Fruit fly (Drosophila melanogaster) whole organism, embryonic: ENCODE measurements around the gene CG4896.
A peak's percentile ranks its signal among the peaks of the same experiment; 100 is the strongest.

Experiments used
- Ada2b ChIP-seq: fragments of 200-800 bp; sonication (Bioruptor generic); IDR thresholded peaks from 2 replicates; pipeline ENCODE4 v1.3.6; 2022; ENCODE audit warnings: missing biosample characterization, missing genetic modification characterization
- Adf1 ChIP-seq: fragments of 200-800 bp; sonication (Bioruptor generic); IDR thresholded peaks from 2 replicates; pipeline ENCODE4 v1.3.6; 2022; ENCODE audit warnings: missing biosample characterization, missing genetic modification characterization
- Bdp1 ChIP-seq: fragments of 200-800 bp; sonication (Bioruptor generic); optimal IDR thresholded peaks from 3 replicates; lab custom pipeline; 2016; ENCODE audit warnings: missing biosample characterization, missing genetic modification characterization
- CG15696 ChIP-seq: fragments of 200-800 bp; sonication (Bioruptor generic); optimal IDR thresholded peaks from 2 replicates; lab custom pipeline; 2019; ENCODE audit warnings: missing biosample characterization, mild to moderate bottlenecking, missing genetic modification characterization, moderate library complexity
- CG17361 ChIP-seq: fragments of 200-800 bp; sonication (Bioruptor generic); IDR thresholded peaks from 3 replicates; pipeline ENCODE4 v1.3.6; 2022; ENCODE audit warnings: missing biosample characterization, missing genetic modification characterization
- CG33557 ChIP-seq: fragments of 200-800 bp; sonication (Bioruptor generic); optimal IDR thresholded peaks from 2 replicates; lab custom pipeline; 2019; ENCODE audit warnings: missing biosample characterization, mild to moderate bottlenecking, missing genetic modification characterization, moderate library complexity
- CG4820 ChIP-seq: fragments of 200-800 bp; sonication (Bioruptor generic); optimal IDR thresholded peaks from 3 replicates; lab custom pipeline; 2016; ENCODE audit warnings: missing biosample characterization, missing genetic modification characterization
- CG5953 ChIP-seq: fragments of 200-800 bp; sonication (Bioruptor generic); IDR thresholded peaks from 2 replicates; pipeline ENCODE4 v1.3.6; 2022; ENCODE audit warnings: missing biosample characterization, missing genetic modification characterization
- CG7786 ChIP-seq: fragments of 200-800 bp; sonication (Bioruptor generic); optimal IDR thresholded peaks from 2 replicates; lab custom pipeline; 2016; ENCODE audit warnings: missing biosample characterization, missing genetic modification characterization
- CG8359 ChIP-seq: fragments of 200-800 bp; sonication (Bioruptor generic); optimal IDR thresholded peaks from 2 replicates; lab custom pipeline; 2017; ENCODE audit warnings: missing biosample characterization, mild to moderate bottlenecking, missing genetic modification characterization, borderline replicate concordance
- CG9609 ChIP-seq: fragments of 200-800 bp; sonication (Bioruptor generic); optimal IDR thresholded peaks from 3 replicates; lab custom pipeline; 2016; ENCODE audit warnings: missing biosample characterization, missing genetic modification characterization
- CG9797 ChIP-seq: fragments of 200-800 bp; sonication (Bioruptor generic); optimal IDR thresholded peaks from 3 replicates; lab custom pipeline; 2018; ENCODE audit warnings: missing biosample characterization, mild to moderate bottlenecking, missing genetic modification characterization
- D19A ChIP-seq: fragments of 200-800 bp; optimal IDR thresholded peaks from 3 replicates; lab custom pipeline; 2019; ENCODE audit warnings: missing biosample characterization, mild to moderate bottlenecking, missing genetic modification characterization, moderate library complexity
- Doc3 ChIP-seq: fragments of 200-800 bp; sonication (Bioruptor generic); IDR thresholded peaks from 3 replicates; pipeline ENCODE4 v1.3.6; 2022; ENCODE audit warnings: missing biosample characterization, missing genetic modification characterization; ENCODE audit not compliant: partially characterized antibody
- HLH54F ChIP-seq: fragments of 200-800 bp; sonication (Bioruptor generic); optimal IDR thresholded peaks from 3 replicates; lab custom pipeline; 2016; ENCODE audit warnings: missing biosample characterization, missing genetic modification characterization
- HmgZ ChIP-seq: fragments of 200-800 bp; sonication (Bioruptor generic); optimal IDR thresholded peaks from 2 replicates; lab custom pipeline; 2018; ENCODE audit warnings: missing biosample characterization, mild to moderate bottlenecking, missing genetic modification characterization
- Hmr ChIP-seq: fragments of 200-800 bp; sonication (Bioruptor generic); optimal IDR thresholded peaks from 3 replicates; lab custom pipeline; 2017; ENCODE audit warnings: mild to moderate bottlenecking, missing biosample characterization, missing genetic modification reagents, missing genetic modification characterization
- Hsf ChIP-seq: fragments of 200-800 bp; sonication (Bioruptor generic); optimal IDR thresholded peaks from 3 replicates; lab custom pipeline; 2016; ENCODE audit warnings: missing biosample characterization, missing genetic modification characterization
- Med ChIP-seq: fragments of 200-800 bp; sonication (Bioruptor generic); peaks from one replicate; lab custom pipeline; 2016; ENCODE audit warnings: missing biosample characterization, missing genetic modification characterization, mild to moderate bottlenecking, inconsistent platforms, moderate library complexity
- NFAT ChIP-seq: fragments of 200-800 bp; sonication (Bioruptor generic); IDR thresholded peaks from 2 replicates; pipeline ENCODE4 v1.3.6; 2022; ENCODE audit warnings: missing biosample characterization, missing genetic modification characterization
- Nf-YA ChIP-seq: fragments of 200-800 bp; sonication (Bioruptor generic); IDR thresholded peaks from 2 replicates; pipeline ENCODE4 v1.3.6; 2022; ENCODE audit warnings: missing biosample characterization, missing genetic modification characterization
- Nf-YB ChIP-seq: fragments of 200-800 bp; sonication (Bioruptor generic); optimal IDR thresholded peaks from 3 replicates; lab custom pipeline; 2019; ENCODE audit warnings: missing biosample characterization, mild to moderate bottlenecking, missing genetic modification characterization, moderate library complexity
- Optix ChIP-seq: fragments of 200-800 bp; sonication (Bioruptor generic); IDR thresholded peaks from 3 replicates; pipeline ENCODE4 v1.3.6; 2022; ENCODE audit warnings: missing biosample characterization, missing genetic modification characterization
- Pdp1 ChIP-seq, 2 experiments: fragments of 200-800 bp; sonication (Bioruptor generic); optimal IDR thresholded peaks; 3 replicates each; lab custom pipeline; 2016; ENCODE audit warnings: missing biosample characterization in 2 of 2, missing genetic modification characterization in 2 of 2, mild to moderate bottlenecking in 1 of 2, moderate library complexity in 1 of 2
- Sox100B ChIP-seq: fragments of 200-800 bp; sonication (Bioruptor generic); optimal IDR thresholded peaks from 3 replicates; lab custom pipeline; 2018; ENCODE audit warnings: missing biosample characterization, mild to moderate bottlenecking, missing genetic modification characterization
- Spps ChIP-seq: fragments of 200-800 bp; sonication (Bioruptor generic); optimal IDR thresholded peaks from 2 replicates; lab custom pipeline; 2018; ENCODE audit warnings: missing biosample characterization, mild to moderate bottlenecking, missing genetic modification characterization
- Vsx1 ChIP-seq: fragments of 200-800 bp; sonication (Bioruptor generic); optimal IDR thresholded peaks from 2 replicates; lab custom pipeline; 2017; ENCODE audit warnings: missing biosample characterization, mild to moderate bottlenecking, missing genetic modification characterization, missing genetic modification reagents
- ac ChIP-seq: fragments of 200-800 bp; sonication (Bioruptor generic); optimal IDR thresholded peaks from 3 replicates; lab custom pipeline; 2017; ENCODE audit warnings: missing biosample characterization, mild to moderate bottlenecking, missing genetic modification characterization
- bowl ChIP-seq: fragments of 200-800 bp; sonication (Bioruptor generic); IDR thresholded peaks from 2 replicates; pipeline ENCODE4 v1.3.6; 2022; ENCODE audit warnings: missing biosample characterization, missing genetic modification characterization
- dan ChIP-seq: fragments of 200-800 bp; sonication (Bioruptor generic); IDR thresholded peaks from 2 replicates; pipeline ENCODE4 v1.3.6; 2022; ENCODE audit warnings: missing biosample characterization, missing genetic modification characterization
- disco-r ChIP-seq: fragments of 200-800 bp; sonication (Bioruptor generic); optimal IDR thresholded peaks from 2 replicates; lab custom pipeline; 2016; ENCODE audit warnings: missing biosample characterization, missing genetic modification characterization
- fru ChIP-seq: fragments of >200 bp; optimal IDR thresholded peaks from 2 replicates; lab custom pipeline; 2017
- grau ChIP-seq: fragments of 200-800 bp; optimal IDR thresholded peaks from 3 replicates; lab custom pipeline; 2019; ENCODE audit warnings: missing biosample characterization, mild to moderate bottlenecking, missing genetic modification characterization, moderate library complexity
- hkb ChIP-seq, 2 experiments: fragments of 200-800 bp in 1 of 2; fragments of >200 bp in 1 of 2; sonication (Bioruptor generic) in 1 of 2; IDR thresholded peaks in 1 of 2; optimal IDR thresholded peaks in 1 of 2; 2 replicates each; pipeline versions ENCODE4 v1.3.6 to Lab custom; 2017 to 2022; ENCODE audit warnings: missing biosample characterization in 1 of 2, missing genetic modification characterization in 1 of 2
- hth ChIP-seq: fragments of >200 bp; optimal IDR thresholded peaks from 2 replicates; lab custom pipeline; 2017; ENCODE audit warnings: inconsistent platforms
- lbe ChIP-seq: fragments of 200-800 bp; sonication (Bioruptor generic); optimal IDR thresholded peaks from 2 replicates; lab custom pipeline; 2016; ENCODE audit warnings: missing biosample characterization, mild to moderate bottlenecking, missing genetic modification characterization
- lov ChIP-seq, 2 experiments: fragments of 200-800 bp in 1 of 2; fragments of >200 bp in 1 of 2; sonication (Bioruptor generic) in 1 of 2; IDR thresholded peaks in 1 of 2; optimal IDR thresholded peaks in 1 of 2; 2 replicates in 1 of 2; 3 replicates in 1 of 2; pipeline versions ENCODE4 v1.3.6 to Lab custom; 2017 to 2022; ENCODE audit warnings: missing biosample characterization in 1 of 2, missing genetic modification characterization in 1 of 2
- nerfin-2 ChIP-seq: fragments of 200-800 bp; sonication (Bioruptor generic); IDR thresholded peaks from 2 replicates; pipeline ENCODE4 v1.3.6; 2022; ENCODE audit warnings: missing biosample characterization, missing genetic modification characterization; ENCODE audit not compliant: partially characterized antibody
- pnt ChIP-seq: fragments of 200-800 bp; sonication (Bioruptor generic); optimal IDR thresholded peaks from 3 replicates; lab custom pipeline; 2016; ENCODE audit warnings: missing biosample characterization, missing genetic modification characterization
- pros ChIP-seq: fragments of 200-800 bp; sonication (Bioruptor generic); optimal IDR thresholded peaks from 3 replicates; lab custom pipeline; 2019; ENCODE audit warnings: missing biosample characterization, mild to moderate bottlenecking, missing genetic modification characterization, moderate library complexity
- psq ChIP-seq: fragments of 200-800 bp; sonication (Bioruptor generic); optimal IDR thresholded peaks from 2 replicates; lab custom pipeline; 2017; ENCODE audit warnings: missing biosample characterization, missing genetic modification characterization
- salm ChIP-seq: fragments of 200-800 bp; sonication (Bioruptor generic); optimal IDR thresholded peaks from 2 replicates; lab custom pipeline; 2018; ENCODE audit warnings: missing biosample characterization, mild to moderate bottlenecking, missing genetic modification characterization
- seq ChIP-seq: fragments of 200-800 bp; sonication (Bioruptor generic); IDR thresholded peaks from 2 replicates; pipeline ENCODE4 v1.3.6; 2022; ENCODE audit warnings: missing biosample characterization, missing genetic modification characterization
- shn ChIP-seq: fragments of 200-800 bp; sonication (Bioruptor generic); optimal IDR thresholded peaks from 3 replicates; lab custom pipeline; 2016; ENCODE audit warnings: missing biosample characterization, missing genetic modification characterization
- sr ChIP-seq: fragments of 200-800 bp; sonication (Bioruptor generic); IDR thresholded peaks from 3 replicates; pipeline ENCODE4 v1.3.6; 2022; ENCODE audit warnings: missing biosample characterization, missing genetic modification characterization
- tap ChIP-seq: fragments of 200-800 bp; optimal IDR thresholded peaks from 3 replicates; lab custom pipeline; 2019; ENCODE audit warnings: missing biosample characterization, mild to moderate bottlenecking, missing genetic modification characterization, moderate library complexity
- twi ChIP-seq: fragments of 200-800 bp; optimal IDR thresholded peaks from 2 replicates; lab custom pipeline; 2019; ENCODE audit warnings: missing biosample characterization, mild to moderate bottlenecking, missing genetic modification characterization, moderate library complexity
- zen ChIP-seq: fragments of 200-800 bp; sonication (Bioruptor generic); optimal IDR thresholded peaks from 3 replicates; lab custom pipeline; 2018; ENCODE audit warnings: missing biosample characterization, mild to moderate bottlenecking, missing genetic modification characterization, moderate library complexity

Gene CG4896

DNA sequence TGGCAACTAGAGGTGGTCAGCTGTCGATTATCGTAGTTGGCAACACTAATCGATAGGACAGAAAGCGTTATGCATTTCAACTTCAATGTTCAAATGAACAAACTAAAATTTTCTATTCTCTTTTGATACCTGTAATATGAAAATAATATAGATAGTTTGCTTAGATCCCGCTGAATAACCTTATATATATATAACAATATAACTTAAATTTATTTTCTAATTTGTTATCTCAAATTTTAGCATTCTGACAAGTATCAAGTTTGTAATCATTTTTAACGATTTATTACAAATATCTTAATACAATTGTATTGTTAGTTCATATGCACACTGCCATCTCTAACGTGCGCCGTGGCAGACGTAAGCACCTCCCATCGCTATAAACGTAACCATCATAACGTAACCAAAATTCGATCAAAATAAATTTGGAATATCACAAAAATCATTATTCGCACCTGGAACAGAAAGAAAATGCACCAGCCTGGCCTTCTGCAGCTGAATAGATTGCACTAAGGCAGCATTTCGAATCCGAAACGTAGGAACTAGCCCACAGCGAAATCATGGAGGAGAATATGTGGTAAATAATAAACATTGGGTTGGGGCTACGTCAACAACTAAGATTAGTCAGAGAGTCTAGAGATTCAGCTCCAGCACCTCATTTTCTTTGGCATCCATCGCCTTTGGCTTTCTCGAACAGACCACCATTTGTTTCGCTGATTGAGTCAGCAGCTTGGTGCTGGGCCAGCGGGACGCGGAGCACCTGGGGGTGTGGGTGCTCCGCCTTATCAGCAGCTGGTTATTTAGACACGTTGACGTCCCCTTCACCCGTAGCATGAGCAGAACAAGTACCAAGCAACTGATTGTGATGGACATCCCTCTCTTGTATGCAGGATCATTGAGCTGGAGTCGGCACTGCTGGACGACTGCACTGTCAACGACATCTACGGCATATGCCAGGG, 48.3 kb upstream of the CG4896 start, which contains the start of the genes Pino and TBC1D23 (continued):
- no peak for TF ChIP-seq disco-r (GFP tag; lab: Kevin White, UChicago)
- no peak for TF ChIP-seq bowl
- TF ChIP-seq CG17361 (GFP tag; lab: Robert Waterston, UW) = peak; percentile 85
- peak; percentile 24 for TF ChIP-seq CG7786 (GFP tag; lab: Kevin White, UChicago)
- TF ChIP-seq Nf-YA (GFP tag; lab: Robert Waterston, UW) = no peak
- TF ChIP-seq psq (GFP tag; lab: Kevin White, UChicago) = peak; percentile 45
- TF ChIP-seq zen (tag; lab: Kevin White, UChicago) = peak; percentile 61
- peak; percentile 75 for TF ChIP-seq CG15696 (tag; lab: Kevin White, UChicago)
- TF ChIP-seq nerfin-2 (GFP tag; lab: Robert Waterston, UW) = peak; percentile 45; the same call in 1 of the 2 replicates
- peak; percentile 71 for TF ChIP-seq Sox100B (GFP tag; lab: Kevin White, UChicago)
- TF ChIP-seq tap (tag; lab: Kevin White, UChicago) = peak; percentile 33
- peak; percentile 20 for TF ChIP-seq HmgZ (tag; lab: Kevin White, UChicago)
- TF ChIP-seq salm (tag; lab: Kevin White, UChicago) = no peak
- TF ChIP-seq lov (optimal IDR thresholded peaks at IDR 0.05; lab: Kevin White, UChicago) = no peak
- 0 out of 3 replicates have a peak, but pooled peaks have one; percentile 23 for TF ChIP-seq lov (GFP tag; IDR thresholded peaks at IDR 0.05; lab: Robert Waterston, UW)
- TF ChIP-seq CG33557 (GFP tag; lab: Kevin White, UChicago) = peak; percentile 57
- no peak for TF ChIP-seq pros (GFP tag; lab: Kevin White, UChicago)
- peak; percentile 79 for TF ChIP-seq Hmr (GFP tag; lab: Kevin White, UChicago)
- TF ChIP-seq HLH54F = peak; percentile 26
- no peak for TF ChIP-seq Bdp1 (GFP tag; lab: Kevin White, UChicago)
- peak; percentile 70 for TF ChIP-seq NFAT (GFP tag; lab: Robert Waterston, UW)
- TF ChIP-seq CG8359 (GFP tag; lab: Kevin White, UChicago) = no peak
- peak; percentile 55 for TF ChIP-seq CG4820 (GFP tag; lab: Kevin White, UChicago)
- no peak for TF ChIP-seq CG5953 (GFP tag; lab: Robert Waterston, UW)
- TF ChIP-seq grau = peak; percentile 80
- peak; percentile 35; the same call in 1 of the 2 replicates for TF ChIP-seq Ada2b (GFP tag; lab: Robert Waterston, UW)
- TF ChIP-seq fru (lab: Kevin White, UChicago) = no peak
- peak; percentile 37 for TF ChIP-seq lbe
- TF ChIP-seq dan (GFP tag; lab: Robert Waterston, UW) = no peak
- no peak for TF ChIP-seq Spps
- TF ChIP-seq hkb (optimal IDR thresholded peaks at IDR 0.05; lab: Kevin White, UChicago) = no peak
- TF ChIP-seq hkb (GFP tag; IDR thresholded peaks at IDR 0.05; lab: Robert Waterston, UW) = peak; percentile 59
- peak; percentile 1 for TF ChIP-seq CG9797 (GFP tag; lab: Kevin White, UChicago)
- TF ChIP-seq Doc3 (GFP tag; lab: Robert Waterston, UW) = peak; percentile 64
- TF ChIP-seq shn (GFP tag; lab: Kevin White, UChicago) = no peak
- peak; percentile 41 for TF ChIP-seq Nf-YB (GFP tag; lab: Kevin White, UChicago)
- TF ChIP-seq pnt (GFP tag; lab: Kevin White, UChicago) = peak; percentile 25
- no peak for TF ChIP-seq sr (GFP tag; lab: Robert Waterston, UW)
- no peak for TF ChIP-seq Optix (GFP tag; lab: Robert Waterston, UW)
- TF ChIP-seq Pdp1 (GFP tag; optimal IDR thresholded peaks at IDR 0.05; lab: Kevin White, UChicago) = peak; percentile 26 to 41
- TF ChIP-seq CG9609 = peak; percentile 16
- TF ChIP-seq Adf1 (GFP tag; lab: Robert Waterston, UW) = peak; percentile 17; the same call in 1 of the 2 replicates
- TF ChIP-seq seq = no peak
- TF ChIP-seq Hsf = peak; percentile 36
- TF ChIP-seq hth (lab: Kevin White, UChicago) = no peak
- TF ChIP-seq Vsx1 (GFP tag; lab: Kevin White, UChicago) = peak; percentile 19
- TF ChIP-seq ac = no peak
- TF ChIP-seq Med = peak; percentile 88
- peak; percentile 49 for TF ChIP-seq twi (tag; lab: Kevin White, UChicago)
- peak; percentile 56 for TF ChIP-seq D19A (tag; lab: Kevin White, UChicago)
